Worm (Caenorhabditis elegans) whole organism, dauer: Measurements from ENCODE around the gene F25G6.9.
"Not testable (repeated sequence)": the region's sequence is repeated elsewhere in the genome, so short reads cannot be mapped to it uniquely, and the experiment has no call there.

Experiments
- unc-62 ChIP-seq: sonication (generic microtip); optimal IDR thresholded peaks from 2 replicates; lab custom pipeline; 2017; ENCODE audit warnings: missing biosample characterization, missing genetic modification reagents, missing genetic modification characterization

F25G6.9 gene

DNA sequence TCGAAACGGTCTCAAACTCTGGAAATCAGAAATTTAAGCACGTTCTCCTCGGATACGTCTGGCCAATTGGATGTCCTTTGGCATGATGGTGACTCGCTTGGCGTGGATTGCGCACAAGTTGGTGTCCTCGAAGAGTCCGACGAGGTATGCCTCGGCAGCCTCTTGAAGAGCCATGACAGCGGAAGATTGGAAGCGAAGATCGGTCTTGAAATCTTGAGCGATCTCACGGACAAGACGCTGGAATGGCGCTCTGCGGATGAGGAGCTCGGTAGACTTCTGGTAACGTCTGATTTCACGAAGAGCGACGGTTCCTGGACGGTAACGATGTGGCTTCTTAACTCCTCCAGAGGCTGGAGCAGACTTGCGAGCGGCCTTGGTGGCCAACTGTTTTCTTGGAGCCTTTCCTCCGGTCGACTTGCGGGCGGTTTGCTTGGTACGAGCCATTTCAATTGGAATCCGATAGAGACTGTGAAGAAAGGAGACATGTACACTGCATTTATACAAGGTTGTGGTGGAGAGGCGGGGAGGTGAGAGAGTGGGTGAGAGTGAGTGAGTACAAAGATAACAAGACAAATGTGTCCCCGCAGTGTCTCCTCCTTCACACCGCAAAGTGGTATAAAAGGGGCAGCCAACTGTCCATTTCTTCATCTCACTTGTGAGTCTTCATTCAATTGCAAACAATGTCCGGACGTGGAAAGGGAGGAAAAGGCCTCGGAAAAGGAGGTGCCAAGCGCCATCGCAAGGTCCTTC is 35.1 kb downstream of the F25G6.9 start, which contains the start of the genes his-6 and his-5:
Gene his-6, minus strand, starts transcription at position 444 of the 750 bp plus-strand sequence.
Gene his-5, plus strand, starts transcription at position 681 of the 750 bp plus-strand sequence.
- not testable (repeated sequence) for TF ChIP-seq unc-62

DNA sequence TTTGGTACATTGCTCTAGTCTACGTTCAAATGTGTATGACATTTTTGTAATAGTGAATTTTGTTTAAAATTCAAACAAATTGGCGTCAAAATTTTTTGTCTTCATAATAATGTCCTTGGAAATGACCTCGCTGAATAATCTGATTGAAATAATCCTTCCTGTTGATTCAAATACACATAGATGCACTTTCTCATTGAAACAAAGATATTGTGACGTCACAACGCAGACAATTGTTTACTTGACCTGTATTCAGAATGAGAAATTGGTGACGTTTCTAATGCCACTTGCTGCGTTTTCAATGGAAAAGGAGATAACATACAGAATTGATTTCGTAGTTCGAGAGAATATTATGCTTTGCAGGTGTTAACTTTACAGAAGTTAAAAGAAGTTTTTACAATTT is 35.9 kb downstream of the F25G6.9 start:
- no peak for TF ChIP-seq unc-62

DNA sequence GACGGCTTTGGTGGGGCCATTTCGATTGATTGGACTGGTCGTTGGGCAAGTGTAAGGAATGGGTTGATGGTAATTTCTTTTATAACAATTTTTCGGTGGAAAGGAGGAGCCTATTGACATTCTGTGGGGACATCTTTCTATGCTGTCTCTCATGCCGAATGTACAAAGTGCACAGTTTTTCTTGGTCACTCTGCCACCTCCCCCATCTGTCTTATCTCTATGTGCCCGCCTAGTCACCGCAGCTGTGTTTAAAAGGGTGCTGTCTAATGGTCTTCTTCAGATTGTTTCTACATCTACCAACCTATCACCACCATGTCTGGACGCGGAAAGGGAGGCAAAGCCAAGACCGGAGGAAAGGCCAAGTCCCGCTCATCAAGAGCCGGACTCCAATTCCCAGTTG is 36.7 kb downstream of the F25G6.9 start, which contains the start of the genes his-8 and his-7:
Gene his-8, minus strand, starts transcription at position 20 of the 400 bp plus-strand sequence.
Gene his-7, plus strand, starts transcription at position 313 of the 400 bp plus-strand sequence.
- TF ChIP-seq unc-62, result not testable (repeated sequence)

DNA sequence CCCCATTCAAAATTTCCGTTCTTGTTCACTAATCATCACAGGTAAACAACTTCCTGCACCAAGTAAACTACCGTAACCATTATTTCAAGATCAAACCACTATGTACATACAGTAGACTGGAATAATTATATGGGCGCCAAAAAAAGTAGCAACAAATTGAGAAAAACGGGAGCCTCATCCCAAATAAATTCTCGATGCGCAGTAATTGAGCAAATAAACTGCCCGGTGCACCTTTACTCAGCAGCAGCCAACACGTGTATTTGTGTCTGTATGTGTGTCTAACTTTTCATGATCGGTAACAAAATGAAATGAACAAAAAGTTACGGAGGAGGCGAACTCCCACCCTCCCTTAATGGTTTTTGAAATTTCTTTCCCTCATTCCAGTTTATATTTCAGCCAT is 40.6 kb downstream of the F25G6.9 start, which contains the start of gene otpl-5:
Gene otpl-5, plus strand, starts transcription at position 301 of the 400 bp plus-strand sequence.
- TF ChIP-seq unc-62, result no peak

DNA sequence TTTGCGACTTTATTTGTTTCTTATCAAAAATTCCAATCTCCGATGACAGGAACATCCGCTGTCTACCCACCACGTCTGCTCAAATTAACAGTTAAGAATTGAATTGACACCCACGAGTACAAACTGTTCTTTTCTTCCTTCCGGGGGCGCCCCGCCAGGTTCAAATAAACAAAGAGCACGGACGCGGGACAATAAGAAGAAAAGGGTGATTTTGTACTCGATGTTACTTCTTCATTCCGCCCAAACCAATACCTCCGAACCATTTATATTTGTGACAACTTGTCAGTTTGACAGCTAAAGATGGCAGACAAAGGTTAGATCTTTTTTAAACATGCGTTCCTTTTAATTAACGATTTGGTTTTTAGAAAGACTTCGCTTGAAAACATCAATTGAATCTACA is 44.0 kb downstream of the F25G6.9 start, which contains the start of gene otpl-6:
Gene otpl-6, plus strand, starts transcription at position 301 of the 400 bp plus-strand sequence.
- TF ChIP-seq unc-62, result no peak

DNA sequence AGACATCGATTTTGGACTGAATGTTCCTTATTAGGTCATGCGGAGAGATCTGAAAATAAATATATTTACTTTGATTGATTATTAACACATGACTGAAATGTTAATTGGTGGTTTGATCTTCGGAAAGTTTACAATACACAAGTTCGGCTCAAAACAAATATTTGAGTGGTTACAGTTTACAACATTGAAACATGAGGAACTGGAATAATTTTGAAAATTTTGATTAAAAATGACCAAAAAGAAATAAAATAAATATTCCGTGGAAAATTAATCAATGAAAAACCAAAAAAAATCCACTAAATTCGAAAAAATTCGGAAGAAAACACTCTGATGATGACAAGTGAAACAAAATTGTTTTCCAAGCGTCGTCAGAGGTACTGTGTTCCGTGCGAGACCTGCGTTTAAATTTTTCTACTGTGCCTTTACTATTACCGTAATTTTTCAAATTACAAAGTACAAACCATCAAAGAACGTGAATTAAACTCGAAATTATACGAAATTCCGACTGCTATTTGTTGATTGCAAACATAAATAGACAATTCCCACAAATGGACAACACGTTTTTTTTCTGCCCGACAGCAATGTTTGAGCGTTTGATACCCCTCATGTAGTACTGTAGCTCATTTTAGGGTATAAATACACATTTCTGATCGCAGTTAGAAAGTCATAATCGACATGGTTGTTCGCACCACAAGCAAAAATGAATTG is 48.8 kb downstream of the F25G6.9 start, which contains the start of the genes F45F2.11 and otpl-7:
Gene F45F2.11, minus strand, starts transcription at position 51 of the 708 bp plus-strand sequence.
Gene otpl-7, plus strand, starts transcription at position 658 of the 708 bp plus-strand sequence.
- no peak for TF ChIP-seq unc-62

DNA sequence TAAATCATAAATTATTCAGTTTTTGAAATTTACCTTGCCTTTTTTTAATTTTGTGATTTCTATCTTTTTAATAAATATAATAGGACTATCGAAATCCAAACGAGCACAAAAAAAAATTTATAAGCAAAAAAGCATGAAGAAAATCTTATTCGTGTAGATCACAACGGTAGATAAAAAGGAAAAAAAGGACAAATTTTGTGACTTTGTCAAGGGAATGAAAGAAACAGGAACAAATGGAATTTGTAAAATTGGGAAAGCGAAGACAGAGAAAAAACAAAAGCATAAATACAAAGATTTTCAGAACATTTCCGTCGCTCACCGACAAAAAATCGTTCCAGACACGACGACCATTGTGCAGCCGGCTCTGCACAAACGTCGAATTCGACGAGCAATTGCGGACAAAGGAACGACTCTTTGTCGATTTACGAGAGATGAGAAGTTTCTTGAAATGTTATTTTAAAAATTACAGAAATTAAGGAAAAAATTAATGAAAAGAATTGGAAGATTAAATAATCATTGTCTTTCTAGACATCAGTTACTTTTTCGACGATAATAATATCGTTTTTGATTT is 50.9 kb downstream of the F25G6.9 start, which contains the start of gene F45F2.10:
Gene F45F2.10, minus strand, starts transcription at position 51 of the 571 bp plus-strand sequence.
- TF ChIP-seq unc-62, result no peak

DNA sequence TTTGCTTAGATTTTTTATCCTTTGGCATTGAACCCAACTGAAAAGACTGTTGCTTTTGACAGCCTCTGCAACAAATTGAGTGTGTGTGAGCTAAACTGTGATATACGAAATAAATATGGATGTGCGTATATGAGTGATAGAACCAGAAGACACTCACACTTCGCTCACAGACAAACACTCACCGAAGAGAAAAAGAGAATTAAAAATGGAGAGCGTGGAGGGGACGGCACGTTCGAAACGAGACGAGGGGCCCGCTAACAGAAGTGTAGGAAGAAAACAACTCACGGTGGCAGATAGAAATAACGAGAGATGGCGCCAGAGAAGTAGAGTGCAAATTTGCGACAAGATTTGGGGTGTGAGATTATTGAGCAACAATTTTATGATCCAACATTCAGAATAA is 51.5 kb downstream of the F25G6.9 start:
- TF ChIP-seq unc-62, result no peak

DNA sequence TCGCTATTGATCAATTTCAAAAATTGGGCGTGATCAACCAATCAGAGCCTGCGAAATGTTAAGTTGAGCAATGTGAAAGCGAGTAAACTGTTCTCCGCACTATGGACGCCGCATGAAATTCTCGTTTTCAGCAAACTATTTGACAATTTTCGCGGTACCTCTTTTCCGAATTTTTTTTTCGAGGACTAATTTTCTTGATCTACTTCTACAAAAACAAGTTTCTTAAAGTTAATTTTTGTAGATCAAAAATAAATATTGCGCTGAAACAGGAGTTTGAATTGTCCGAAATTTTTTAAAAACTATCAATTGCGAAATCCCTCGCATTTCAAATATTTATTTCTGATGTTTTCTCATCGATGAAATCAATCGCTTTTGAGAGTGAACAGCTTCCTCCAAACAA is 52.1 kb downstream of the F25G6.9 start:
- no peak for TF ChIP-seq unc-62

DNA sequence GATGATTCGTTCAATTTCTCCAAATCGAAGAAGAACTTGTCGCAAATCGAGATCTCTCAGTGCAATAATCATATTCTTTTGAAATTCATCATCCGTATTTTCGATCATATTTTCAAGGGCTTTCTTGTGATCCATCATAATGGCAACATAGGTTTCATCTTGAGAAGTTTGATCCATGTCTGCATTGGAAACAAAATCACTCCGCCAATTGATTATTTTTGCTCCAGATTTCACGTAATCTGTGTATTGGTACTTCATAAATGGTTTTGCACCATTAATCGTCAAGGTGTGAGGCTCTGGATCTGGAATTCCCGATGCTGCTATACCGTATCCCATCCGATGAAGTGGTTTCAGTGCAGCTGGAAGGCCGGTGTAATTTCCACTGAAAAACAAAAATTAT is 53.4 kb downstream of the F25G6.9 start:
- no peak for TF ChIP-seq unc-62
